Worm (Caenorhabditis elegans) whole organism, late embryonic: ENCODE measurements around the gene twk-7.

Experiments used
- F13H6.1 ChIP-seq: sonication (generic microtip); optimal IDR thresholded peaks from 2 replicates; lab custom pipeline; 2016; ENCODE audit warnings: missing genetic modification characterization, missing compliant biosample characterization
- ahr-1 ChIP-seq: sonication (generic microtip); optimal IDR thresholded peaks from 2 replicates; lab custom pipeline; 2016; ENCODE audit warnings: missing genetic modification characterization, missing compliant biosample characterization
- ama-1 ChIP-seq: fragments of 150-350 bp; optimal IDR thresholded peaks from 2 replicates; lab custom pipeline; 2014
- ceh-2 ChIP-seq: sonication (generic microtip); optimal IDR thresholded peaks from 2 replicates; lab custom pipeline; 2016; ENCODE audit warnings: missing genotype, missing genetic modification characterization, missing compliant biosample characterization
- elt-2 ChIP-seq: sonication (generic microtip); optimal IDR thresholded peaks from 2 replicates; lab custom pipeline; 2016; ENCODE audit warnings: missing genetic modification reagents, missing genetic modification characterization, missing compliant biosample characterization
- fkh-10 ChIP-seq: fragments of 150-350 bp; optimal IDR thresholded peaks from 2 replicates; lab custom pipeline; 2014; ENCODE audit warnings: missing biosample characterization, missing genetic modification reagents, missing genetic modification characterization
- nhr-11 ChIP-seq: fragments of 150-350 bp; optimal IDR thresholded peaks from 2 replicates; lab custom pipeline; 2014; ENCODE audit warnings: missing biosample characterization, missing genetic modification characterization
- npax-4 ChIP-seq: sonication (generic microtip); optimal IDR thresholded peaks from 2 replicates; lab custom pipeline; 2016; ENCODE audit warnings: missing genetic modification characterization, missing compliant biosample characterization
- pag-3 ChIP-seq: sonication (generic microtip); optimal IDR thresholded peaks from 2 replicates; lab custom pipeline; 2016; ENCODE audit warnings: missing compliant biosample characterization, missing genetic modification characterization, borderline replicate concordance
- pqm-1 ChIP-seq: sonication (generic microtip); optimal IDR thresholded peaks from 2 replicates; lab custom pipeline; 2016; ENCODE audit warnings: missing genetic modification characterization, missing compliant biosample characterization
- sox-4 ChIP-seq: sonication (generic microtip); optimal IDR thresholded peaks from 2 replicates; lab custom pipeline; 2017; ENCODE audit warnings: mild to moderate bottlenecking, missing genetic modification characterization, inconsistent platforms, missing compliant biosample characterization
- ttx-3 ChIP-seq: sonication (generic microtip); optimal IDR thresholded peaks from 2 replicates; lab custom pipeline; 2016; ENCODE audit warnings: missing genetic modification reagents, missing genetic modification characterization, missing compliant biosample characterization

- TF ChIP-seq npax-4 (no peak), pag-3 (tag; lab: Kevin White, UChicago) (no peak), ttx-3 (tag; lab: Kevin White, UChicago) (no peak), ceh-2 (tag; lab: Kevin White, UChicago) (no peak), F13H6.1 (tag; lab: Kevin White, UChicago) (no peak), ama-1 (no peak), pqm-1 (tag; lab: Kevin White, UChicago) (no peak), nhr-11 (no peak), fkh-10 (GFP tag; lab: Kevin White, UChicago) (no peak), sox-4 (tag; lab: Kevin White, UChicago) (no peak), elt-2 (no peak), ahr-1 (tag; lab: Kevin White, UChicago) (no peak)
Measured at ce11 chrIII:8622435-8622834, 21.1 kb downstream of the twk-7 start, which contains the start of gene ceh-16.
